Worm (Caenorhabditis elegans): ENCODE data around the gene F37C4.4.

The F37C4.4 gene

DNA sequence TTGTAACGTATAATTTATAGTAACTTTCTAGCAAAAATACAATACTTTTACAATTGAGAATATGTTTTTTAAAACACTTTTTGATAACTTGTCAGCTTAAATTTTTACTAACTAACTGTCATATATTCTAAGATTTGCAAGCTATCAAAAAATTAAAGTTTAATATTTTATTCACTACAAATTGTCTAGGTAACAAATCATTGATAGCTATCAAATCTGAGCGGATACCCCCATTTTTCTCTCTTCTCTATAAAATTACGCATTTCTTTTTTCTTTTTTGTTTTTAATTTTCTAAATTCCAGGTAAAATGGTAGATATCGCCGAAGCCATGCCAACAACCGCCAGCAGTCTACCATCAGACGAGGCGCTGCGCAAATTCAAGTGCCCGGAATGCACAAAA, 11.6 kb upstream of the F37C4.4 start, which contains the start of gene zag-1:
zag-1 (plus strand) TSS at position 301 of the 400 bp plus-strand sequence.
- TF ChIP-seq alr-1 (tag; optimal IDR thresholded peaks at IDR 0.05) = no peak
- no peak for TF ChIP-seq lin-13 (GFP tag; optimal IDR thresholded peaks at IDR 0.05)
- TF ChIP-seq nhr-237 (tag; optimal IDR thresholded peaks at IDR 0.05) = no peak
- no peak for TF ChIP-seq mbf-1 (tag; optimal IDR thresholded peaks at IDR 0.05)
- no peak for TF ChIP-seq nhr-12 (tag; optimal IDR thresholded peaks at IDR 0.05)
- no peak for TF ChIP-seq sma-3 (GFP tag; optimal IDR thresholded peaks at IDR 0.05)

DNA sequence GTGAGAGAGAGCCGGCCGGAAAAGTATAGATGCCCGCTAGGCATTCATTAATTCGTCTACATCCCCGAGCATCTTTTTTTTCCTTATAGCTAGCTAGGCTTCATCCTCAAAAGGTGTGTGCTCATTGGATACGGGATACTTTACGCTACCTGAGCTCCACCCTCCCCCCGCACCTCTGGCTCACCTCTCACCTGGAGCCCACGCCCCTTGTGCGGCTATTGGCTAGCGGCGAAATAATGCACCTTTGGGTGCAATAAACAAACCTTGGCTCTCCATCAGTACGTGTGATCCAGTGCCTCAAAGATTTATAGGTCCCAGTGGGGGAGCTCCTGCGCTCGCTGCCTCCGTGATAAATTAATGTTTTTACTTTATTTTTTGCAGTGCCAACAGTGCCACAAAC, 10.9 kb upstream of the F37C4.4 start:
- TF ChIP-seq mab-5 (tag; optimal IDR thresholded peaks at IDR 0.05) (peak; percentile 62), dmd-4 (tag; optimal IDR thresholded peaks at IDR 0.05) (no peak)

DNA sequence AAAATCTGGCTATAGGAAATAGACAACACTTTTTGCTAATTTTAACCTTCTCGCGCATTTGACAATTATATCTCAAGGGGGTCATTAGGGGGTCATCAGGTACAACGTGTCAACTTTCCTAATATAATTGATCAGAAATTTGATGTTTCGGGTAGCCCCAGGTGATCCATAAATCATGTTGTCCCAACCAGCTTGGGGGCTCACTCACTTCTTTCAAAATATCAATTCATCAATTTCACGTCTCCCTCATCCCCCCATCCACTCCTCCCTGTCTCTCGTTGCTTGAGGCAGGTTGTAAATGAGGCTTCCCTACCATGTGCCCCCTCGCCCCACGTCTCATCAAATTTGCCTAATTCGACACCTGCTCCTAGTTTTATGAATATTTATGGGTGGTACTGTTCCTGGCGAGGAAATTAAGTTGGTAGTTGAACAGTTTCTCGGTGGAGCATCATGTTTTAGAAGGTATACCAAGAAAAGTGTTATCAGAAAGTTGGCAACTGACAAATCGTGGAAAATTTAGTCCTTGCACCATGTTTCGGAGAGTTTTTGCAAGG, 9.0 kb upstream of the F37C4.4 start:
- TF ChIP-seq lin-39 (tag; optimal IDR thresholded peaks at IDR 0.05) (peak; percentile 49), mab-5 (tag; optimal IDR thresholded peaks at IDR 0.05) (peak; percentile 81), nhr-23 (tag; optimal IDR thresholded peaks at IDR 0.05) (no peak), nhr-25 (tag; optimal IDR thresholded peaks at IDR 0.05) (no peak)

DNA sequence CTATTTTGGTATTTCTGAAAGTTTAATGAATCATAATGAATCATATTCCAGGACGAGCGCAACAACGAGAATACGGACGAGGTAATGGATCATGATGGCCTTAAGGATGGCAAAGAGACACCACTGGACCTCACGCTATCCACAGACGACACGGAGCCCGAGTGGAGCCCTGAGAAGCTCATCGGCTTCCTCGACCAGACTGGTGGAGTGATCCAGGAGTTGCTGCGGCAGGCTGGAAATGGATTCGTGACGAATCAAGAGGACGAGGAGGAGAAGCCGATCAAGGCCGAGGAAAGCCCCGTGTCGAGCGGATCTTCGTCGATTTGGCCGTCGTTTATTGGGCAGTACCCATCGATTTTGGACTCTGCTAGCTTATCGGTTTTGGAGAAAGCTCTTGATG, 7.6 kb upstream of the F37C4.4 start:
- TF ChIP-seq elt-1 (tag; optimal IDR thresholded peaks at IDR 0.05) (no peak), lin-39 (tag; optimal IDR thresholded peaks at IDR 0.05) (no peak), sem-4 (tag; optimal IDR thresholded peaks at IDR 0.05) (no peak), C34F6.9 (tag; optimal IDR thresholded peaks at IDR 0.05) (no peak), egl-27 (tag; optimal IDR thresholded peaks at IDR 0.05) (no peak), lin-13 (GFP tag; optimal IDR thresholded peaks at IDR 0.05) (no peak), lin-11 (tag; optimal IDR thresholded peaks at IDR 0.05) (no peak)

DNA sequence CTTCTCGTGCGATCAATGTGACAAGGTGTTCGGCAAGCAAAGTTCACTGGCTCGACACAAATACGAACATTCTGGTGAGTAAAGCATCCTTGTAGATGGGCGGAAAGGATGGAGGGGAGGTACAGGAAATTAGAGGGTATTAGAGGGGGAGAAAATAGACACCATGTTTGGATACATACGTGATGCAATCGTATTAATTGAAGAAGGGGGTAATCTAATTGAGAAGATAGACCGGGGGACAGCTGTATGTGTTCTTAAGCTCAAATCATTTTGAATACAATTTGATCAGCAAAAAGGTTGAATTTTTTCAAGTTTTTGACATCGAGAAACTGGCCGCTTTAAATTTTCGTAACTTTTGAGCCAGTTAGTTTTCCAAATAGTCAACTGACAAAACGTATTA, 6.7 kb upstream of the F37C4.4 start:
- TF ChIP-seq mab-5 (tag; optimal IDR thresholded peaks at IDR 0.05) (no peak), unc-62 (GFP tag; optimal IDR thresholded peaks at IDR 0.05) (no peak), sma-9 (GFP tag; optimal IDR thresholded peaks at IDR 0.05) (no peak), sma-9 (tag; optimal IDR thresholded peaks at IDR 0.05) (no peak), unc-39 (tag; optimal IDR thresholded peaks at IDR 0.05) (no peak), F13H6.1 (tag; optimal IDR thresholded peaks at IDR 0.05) (no peak), nhr-23 (tag; optimal IDR thresholded peaks at IDR 0.05) (no peak), elt-1 (tag; optimal IDR thresholded peaks at IDR 0.05) (no peak), sem-4 (tag; optimal IDR thresholded peaks at IDR 0.05) (no peak), peb-1 (tag; optimal IDR thresholded peaks at IDR 0.05) (no peak), ztf-11 (tag; optimal IDR thresholded peaks at IDR 0.05) (no peak), lin-13 (GFP tag; optimal IDR thresholded peaks at IDR 0.05) (no peak), sma-3 (GFP tag; optimal IDR thresholded peaks at IDR 0.05) (no peak), nhr-129 (tag; optimal IDR thresholded peaks at IDR 0.05) (no peak), elt-3 (tag; optimal IDR thresholded peaks at IDR 0.05) (no peak)

DNA sequence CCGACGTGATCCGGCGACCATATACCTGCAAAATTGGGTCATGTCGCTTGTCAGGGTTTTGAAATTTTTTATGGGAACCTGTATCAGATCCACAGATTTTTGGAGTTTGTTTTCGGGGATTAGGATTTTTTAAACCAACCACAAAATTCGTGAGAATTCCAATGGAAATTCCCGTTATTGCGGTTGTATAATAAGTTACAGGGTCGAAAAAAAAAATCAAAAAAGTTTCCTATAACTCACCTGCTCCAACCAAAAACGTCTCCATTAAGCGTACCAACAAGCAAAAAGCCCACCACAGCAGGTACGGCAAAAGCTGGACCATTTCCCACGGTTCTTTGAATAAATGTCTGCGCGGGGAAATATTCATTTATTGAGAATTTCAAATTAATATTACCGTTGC, 4.2 kb upstream of the F37C4.4 start:
- TF ChIP-seq F13H6.1 (tag; optimal IDR thresholded peaks at IDR 0.05) (no peak), nhr-23 (tag; optimal IDR thresholded peaks at IDR 0.05) (no peak), lin-13 (GFP tag; optimal IDR thresholded peaks at IDR 0.05) (no peak), fos-1 (tag; optimal IDR thresholded peaks at IDR 0.05) (no peak), dmd-4 (tag; optimal IDR thresholded peaks at IDR 0.05) (no peak), C34F6.9 (tag; optimal IDR thresholded peaks at IDR 0.05) (no peak), lsy-2 (tag; optimal IDR thresholded peaks at IDR 0.05) (no peak), crh-2 (tag; optimal IDR thresholded peaks at IDR 0.05) (no peak), ZK546.5 (tag; optimal IDR thresholded peaks at IDR 0.05) (no peak), blmp-1 (tag; optimal IDR thresholded peaks at IDR 0.05; ENCODE audit: insufficient read depth) (no peak), nhr-77 (tag; optimal IDR thresholded peaks at IDR 0.05) (no peak), sma-9 (GFP tag; optimal IDR thresholded peaks at IDR 0.05) (no peak), sma-9 (tag; optimal IDR thresholded peaks at IDR 0.05) (no peak), nhr-6 (tag; optimal IDR thresholded peaks at IDR 0.05) (no peak), snpc-4 (tag; optimal IDR thresholded peaks at IDR 0.05) (no peak), sem-4 (tag; optimal IDR thresholded peaks at IDR 0.05) (no peak), ceh-16 (tag; optimal IDR thresholded peaks at IDR 0.05) (no peak), peb-1 (tag; optimal IDR thresholded peaks at IDR 0.05) (no peak), nhr-12 (tag; optimal IDR thresholded peaks at IDR 0.05) (no peak), alr-1 (tag; optimal IDR thresholded peaks at IDR 0.05) (no peak), skn-1 (tag; optimal IDR thresholded peaks at IDR 0.05) (no peak)

Data from whole organism, L2 larva.